Fruit fly (Drosophila melanogaster) Kc167 (cell line): ENCODE measurements around the gene tnc.

Experiments
- Myc ChIP-seq: fragments of >200 bp; optimal IDR thresholded peaks from 2 replicates; lab custom pipeline; 2017; ENCODE audit warnings: missing external identifiers
- h ChIP-seq: fragments of >200 bp; optimal IDR thresholded peaks from 3 replicates; lab custom pipeline; 2018; ENCODE audit warnings: missing external identifiers
- insv ChIP-seq: fragments of >200 bp; optimal IDR thresholded peaks from 3 replicates; lab custom pipeline; 2018; ENCODE audit warnings: missing external identifiers
- psq ChIP-seq: fragments of >200 bp; optimal IDR thresholded peaks from 2 replicates; lab custom pipeline; 2017; ENCODE audit warnings: missing external identifiers

dm6 chr3R:25027281-25028219 lies 43.4 kb downstream of the tnc start:
- TF ChIP-seq psq (lab: Kevin White, UChicago) (no peak), insv (lab: Kevin White, UChicago) (no peak), h (no peak), Myc (lab: Kevin White, UChicago) (no peak)
